Fruit fly (Drosophila melanogaster): ENCODE results near the gene gdrd.

The gdrd gene

DNA sequence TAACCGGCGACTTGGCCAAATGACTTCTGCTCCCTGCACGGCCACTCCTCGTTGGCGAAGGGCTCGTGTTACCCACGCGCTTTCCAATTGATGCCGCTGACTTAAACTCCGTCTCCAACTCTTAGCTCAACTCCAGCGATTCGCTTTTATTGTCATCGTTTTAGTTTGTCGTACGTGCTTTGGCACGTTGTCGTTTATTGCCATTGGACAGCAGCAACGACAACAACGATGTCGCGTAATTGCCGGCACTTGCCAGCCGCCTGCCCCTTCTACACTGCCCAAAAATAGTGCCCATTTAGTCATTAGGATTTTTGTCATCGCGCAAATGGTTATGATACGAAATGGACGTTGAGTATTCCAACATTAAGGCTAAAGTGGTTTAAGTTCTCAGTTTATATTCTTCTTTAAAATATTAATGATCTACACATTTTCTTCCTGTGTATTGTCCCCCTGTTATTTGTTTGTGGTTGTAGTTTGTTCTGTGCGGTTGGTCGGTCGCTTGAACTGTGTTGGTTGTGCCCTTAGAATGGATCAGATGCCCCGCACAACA, 25.3 kb upstream of the gdrd start (continued):
- no peak for TF ChIP-seq nerfin-2 (GFP tag; IDR thresholded peaks at IDR 0.05; ENCODE audit: partially characterized antibody)
- peak; percentile 74 to 90 for TF ChIP-seq Hr51 (GFP tag; optimal IDR thresholded peaks at IDR 0.05)
- TF ChIP-seq Poxn (GFP tag; IDR thresholded peaks at IDR 0.05): 0 out of 2 replicates have a peak, but pooled peaks have one; percentile 13
- peak; percentile 81 for TF ChIP-seq shn (GFP tag; optimal IDR thresholded peaks at IDR 0.05)
- peak; percentile 62 for TF ChIP-seq B-H2 (GFP tag; optimal IDR thresholded peaks at IDR 0.05)
- TF ChIP-seq CG11398 (GFP tag; optimal IDR thresholded peaks at IDR 0.05): peak; percentile 84
- TF ChIP-seq Eip74EF (GFP tag; optimal IDR thresholded peaks at IDR 0.05): peak in 1 of 2 experiments; percentile 87
- peak; percentile 45 for TF ChIP-seq CG15073 (GFP tag; optimal IDR thresholded peaks at IDR 0.05)
- TF ChIP-seq CG7372 (GFP tag; IDR thresholded peaks at IDR 0.05): peak; percentile 72
- peak; percentile 74 for TF ChIP-seq sug (tag; optimal IDR thresholded peaks at IDR 0.05)
- TF ChIP-seq CG6765 (GFP tag; optimal IDR thresholded peaks at IDR 0.05): peak; percentile 66
- peak; percentile 86 for TF ChIP-seq CG1529 (GFP tag; optimal IDR thresholded peaks at IDR 0.05)
- peak; percentile 91 for TF ChIP-seq Hsf (GFP tag; optimal IDR thresholded peaks at IDR 0.05)
- peak; percentile 78 for TF ChIP-seq CG6813 (GFP tag; optimal IDR thresholded peaks at IDR 0.05)
- peak; percentile 85 for TF ChIP-seq CG32772 (GFP tag; IDR thresholded peaks at IDR 0.05)
- TF ChIP-seq Fer2 (tag; optimal IDR thresholded peaks at IDR 0.05): peak; percentile 49
- TF ChIP-seq CG17361 (GFP tag; IDR thresholded peaks at IDR 0.05): peak; percentile 91
- TF ChIP-seq Gug (GFP tag; IDR thresholded peaks at IDR 0.05): peak; percentile 80
- peak; percentile 81 for TF ChIP-seq kah (GFP tag; optimal IDR thresholded peaks at IDR 0.05)
- TF ChIP-seq CG4424 (GFP tag; optimal IDR thresholded peaks at IDR 0.05): peak; percentile 75
- TF ChIP-seq jing (GFP tag; optimal IDR thresholded peaks at IDR 0.05): peak; percentile 80
- 0 out of 2 replicates have a peak, but pooled peaks have one; percentile 11 for TF ChIP-seq bbx (GFP tag; IDR thresholded peaks at IDR 0.05; ENCODE audit: partially characterized antibody)
- TF ChIP-seq CG13287 (GFP tag; IDR thresholded peaks at IDR 0.05; ENCODE audit: partially characterized antibody): no peak
- peak; percentile 73 for TF ChIP-seq CG8765 (GFP tag; IDR thresholded peaks at IDR 0.05)
- peak; percentile 92 for TF ChIP-seq CG18262 (tag; optimal IDR thresholded peaks at IDR 0.05)
- TF ChIP-seq nerfin-1 (tag; optimal IDR thresholded peaks at IDR 0.05): peak; percentile 49
- TF ChIP-seq CoRest (tag; optimal IDR thresholded peaks at IDR 0.05): peak; percentile 91
- peak; percentile 60 for TF ChIP-seq CG34376 (GFP tag; optimal IDR thresholded peaks at IDR 0.05)
- 0 out of 2 replicates have a peak, but pooled peaks have one; percentile 57 for TF ChIP-seq bowl (GFP tag; IDR thresholded peaks at IDR 0.05)
- peak; percentile 92 for TF ChIP-seq ara (GFP tag; IDR thresholded peaks at IDR 0.05)
- peak; percentile 61 for TF ChIP-seq Usf (GFP tag; optimal IDR thresholded peaks at IDR 0.05)
- TF ChIP-seq hb (GFP tag; IDR thresholded peaks at IDR 0.05; ENCODE audit: partially characterized antibody): no peak
- TF ChIP-seq CG8089 (GFP tag; optimal IDR thresholded peaks at IDR 0.05): peak; percentile 88
- peak; percentile 93 for TF ChIP-seq CG17829 (tag; optimal IDR thresholded peaks at IDR 0.05)
- peak; percentile 77 for TF ChIP-seq Aef1 (GFP tag; IDR thresholded peaks at IDR 0.05)
- TF ChIP-seq ac (GFP tag; optimal IDR thresholded peaks at IDR 0.05): peak; percentile 85
- TF ChIP-seq CG17612 (GFP tag; IDR thresholded peaks at IDR 0.05): peak; percentile 47; the same call in 1 of the 2 replicates
- TF ChIP-seq cg (GFP tag; optimal IDR thresholded peaks at IDR 0.05): no peak
- peak; percentile 78 for TF ChIP-seq twi (tag; optimal IDR thresholded peaks at IDR 0.05)
- TF ChIP-seq MTF-1 (GFP tag; optimal IDR thresholded peaks at IDR 0.05; ENCODE audit: borderline replicate concordance): peak; percentile 84
- no peak for TF ChIP-seq h (optimal IDR thresholded peaks at IDR 0.05)
- no peak for TF ChIP-seq CG42726 (GFP tag; IDR thresholded peaks at IDR 0.05; ENCODE audit: partially characterized antibody)
- TF ChIP-seq CG9437 (GFP tag; optimal IDR thresholded peaks at IDR 0.05): peak; percentile 72
- TF ChIP-seq zen (tag; optimal IDR thresholded peaks at IDR 0.05): peak; percentile 74
- TF ChIP-seq NC2α (GFP tag; optimal IDR thresholded peaks at IDR 0.05): peak; percentile 86
- TF ChIP-seq nmo (GFP tag; optimal IDR thresholded peaks at IDR 0.05): peak; percentile 91
- no peak; the same call in 1 of the 2 replicates for TF ChIP-seq CG43689 (GFP tag; IDR thresholded peaks at IDR 0.05)
- TF ChIP-seq CG10979 (tag; optimal IDR thresholded peaks at IDR 0.05): peak; percentile 83
- TF ChIP-seq Adf1 (GFP tag; IDR thresholded peaks at IDR 0.05): no peak
